Fruit fly (Drosophila melanogaster) whole organism, embryonic: ENCODE results near the gene CG15548.

Source experiments
- CG43689 ChIP-seq: fragments of 200-800 bp; sonication (Bioruptor generic); IDR thresholded peaks from 2 replicates; pipeline ENCODE4 v1.3.6; 2022; ENCODE audit warnings: missing biosample characterization, missing genetic modification characterization
- CG7357 ChIP-seq: fragments of 200-800 bp; sonication (Bioruptor generic); IDR thresholded peaks from 3 replicates; pipeline ENCODE4 v1.3.6; 2022; ENCODE audit warnings: missing biosample characterization, missing genetic modification characterization
- Dip2 ChIP-seq: fragments of 200-800 bp; sonication (Bioruptor generic); IDR thresholded peaks from 2 replicates; pipeline ENCODE4 v1.3.6; 2022; ENCODE audit warnings: missing biosample characterization, missing genetic modification characterization
- NFAT ChIP-seq: fragments of 200-800 bp; sonication (Bioruptor generic); IDR thresholded peaks from 2 replicates; pipeline ENCODE4 v1.3.6; 2022; ENCODE audit warnings: missing biosample characterization, missing genetic modification characterization
- amos ChIP-seq: fragments of 200-800 bp; sonication (Bioruptor generic); IDR thresholded peaks from 2 replicates; pipeline ENCODE4 v1.3.6; 2022; ENCODE audit warnings: missing biosample characterization, missing genetic modification characterization; ENCODE audit not compliant: partially characterized antibody
- az2 ChIP-seq: fragments of 200-800 bp; sonication (Bioruptor generic); optimal IDR thresholded peaks from 3 replicates; lab custom pipeline; 2016; ENCODE audit warnings: missing biosample characterization, missing genetic modification characterization
- br ChIP-seq: fragments of >200 bp; optimal IDR thresholded peaks from 2 replicates; lab custom pipeline; 2017
- dm ChIP-seq: fragments of 200-800 bp; sonication (Bioruptor generic); optimal IDR thresholded peaks from 3 replicates; lab custom pipeline; 2016; ENCODE audit warnings: missing biosample characterization, missing genetic modification characterization
- jigr1 ChIP-seq: fragments of 200-800 bp; sonication (Bioruptor generic); IDR thresholded peaks from 3 replicates; pipeline ENCODE4 v1.3.6; 2022; ENCODE audit warnings: missing biosample characterization, missing genetic modification characterization
- lola ChIP-seq, 3 experiments: fragments of >200 bp in 2 of 3; fragments of 200-800 bp in 1 of 3; sonication (Bioruptor generic) in 1 of 3; optimal IDR thresholded peaks; 2 replicates each; lab custom pipeline; 2017 to 2019; ENCODE audit warnings: missing biosample characterization in 3 of 3, missing genetic modification characterization in 3 of 3, mild to moderate bottlenecking in 1 of 3, moderate library complexity in 1 of 3
- unc-4 ChIP-seq: fragments of 200-800 bp; sonication (Bioruptor generic); IDR thresholded peaks from 2 replicates; pipeline ENCODE4 v1.3.6; 2022; ENCODE audit warnings: missing biosample characterization, missing genetic modification characterization; ENCODE audit not compliant: partially characterized antibody
- unpg ChIP-seq: fragments of 200-800 bp; sonication (Bioruptor generic); optimal IDR thresholded peaks from 3 replicates; lab custom pipeline; 2018; ENCODE audit warnings: missing biosample characterization, mild to moderate bottlenecking, missing genetic modification characterization, moderate library complexity

dm6 chr3R:30933894-30934434, 25.5 kb upstream of the CG15548 start:
- TF ChIP-seq az2: no peak
- no peak for TF ChIP-seq amos (GFP tag; lab: Robert Waterston, UW)
- TF ChIP-seq br (lab: Kevin White, UChicago): no peak
- no peak for TF ChIP-seq NFAT (GFP tag; lab: Robert Waterston, UW)
- no peak for TF ChIP-seq lola (GFP tag; optimal IDR thresholded peaks at IDR 0.05; lab: Kevin White, UChicago)
- TF ChIP-seq dm: no peak
- TF ChIP-seq CG43689 (GFP tag; lab: Robert Waterston, UW): no peak
- no peak for TF ChIP-seq Dip2 (GFP tag; lab: Robert Waterston, UW)
- no peak for TF ChIP-seq jigr1 (GFP tag; lab: Robert Waterston, UW)
- no peak for TF ChIP-seq CG7357
- TF ChIP-seq unc-4 (GFP tag; lab: Robert Waterston, UW): no peak
- TF ChIP-seq unpg (GFP tag; lab: Kevin White, UChicago): no peak
